Worm (Caenorhabditis elegans) whole organism, early embryonic: ENCODE data around the gene ins-5.

Experiments
- ama-1 ChIP-seq: fragments of 150-350 bp; optimal IDR thresholded peaks from 2 replicates; lab custom pipeline; 2014
- ceh-36 ChIP-seq: sonication (generic microtip); optimal IDR thresholded peaks from 2 replicates; lab custom pipeline; 2016; ENCODE audit warnings: missing genetic modification characterization, inconsistent platforms, missing compliant biosample characterization
- flt-1 ChIP-seq: fragments of 200-800 bp; sonication (Bioruptor generic); IDR thresholded peaks from 2 replicates; pipeline ENCODE4 v1.3.6; 2022; ENCODE audit warnings: missing genetic modification characterization, missing compliant biosample characterization
- hmbx-1 ChIP-seq: sonication (generic microtip); optimal IDR thresholded peaks from 2 replicates; lab custom pipeline; 2016; ENCODE audit warnings: mild to moderate bottlenecking, missing genetic modification characterization, missing compliant biosample characterization
- hnd-1 ChIP-seq: sonication (generic microtip); optimal IDR thresholded peaks from 2 replicates; lab custom pipeline; 2016; ENCODE audit warnings: missing genetic modification characterization, missing compliant biosample characterization
- pes-1 ChIP-seq: fragments of 200-800 bp; sonication (Bioruptor generic); IDR thresholded peaks from 2 replicates; pipeline ENCODE4 v1.3.6; 2022; ENCODE audit warnings: missing genetic modification reagents, missing genetic modification characterization, missing compliant biosample characterization
- sea-1 ChIP-seq: fragments of 200-800 bp; sonication (Bioruptor generic); conservative IDR thresholded peaks from 2 replicates; pipeline ENCODE4 v1.3.6; 2022; ENCODE audit warnings: missing genetic modification characterization, missing compliant biosample characterization

ce11 chrII:5964962-5965361 lies 32.4 kb upstream of the ins-5 start:
- TF ChIP-seq ama-1 (lab: Kevin White, UChicago) = no peak
- no peak for TF ChIP-seq flt-1 (GFP tag; lab: Robert Waterston, UW)
- TF ChIP-seq pes-1 = no peak
- TF ChIP-seq hnd-1 (tag; lab: Kevin White, UChicago) = no peak
- no peak for TF ChIP-seq hmbx-1 (tag; lab: Kevin White, UChicago)
- TF ChIP-seq sea-1 (GFP tag; lab: Robert Waterston, UW) = no peak
- TF ChIP-seq ceh-36 (tag; lab: Kevin White, UChicago) = no peak
